Fruit fly (Drosophila melanogaster) whole organism, embryonic: ENCODE measurements around the gene BBIP1.

Source experiments
- B-H2 ChIP-seq: fragments of 200-800 bp; sonication (Bioruptor generic); optimal IDR thresholded peaks from 2 replicates; lab custom pipeline; 2018; ENCODE audit warnings: missing biosample characterization, mild to moderate bottlenecking, missing genetic modification characterization
- Bgb ChIP-seq: fragments of 200-800 bp; sonication (Bioruptor generic); IDR thresholded peaks from 2 replicates; pipeline ENCODE4 v1.3.6; 2022; ENCODE audit warnings: missing biosample characterization, missing genetic modification characterization; ENCODE audit not compliant: partially characterized antibody
- CG10654 ChIP-seq: fragments of 200-800 bp; sonication (Bioruptor generic); optimal IDR thresholded peaks from 2 replicates; lab custom pipeline; 2016; ENCODE audit warnings: missing biosample characterization, missing genetic modification characterization
- CG11456 ChIP-seq: fragments of 200-800 bp; sonication (Bioruptor generic); IDR thresholded peaks from 3 replicates; pipeline ENCODE4 v1.3.6; 2022; ENCODE audit warnings: missing biosample characterization, missing genetic modification characterization
- CG11560 ChIP-seq: fragments of 200-800 bp; sonication (Bioruptor generic); IDR thresholded peaks from 3 replicates; pipeline ENCODE4 v1.3.6; 2022; ENCODE audit warnings: missing biosample characterization, missing genetic modification characterization
- CG12942 ChIP-seq: fragments of 200-800 bp; sonication (Bioruptor generic); optimal IDR thresholded peaks from 3 replicates; lab custom pipeline; 2016; ENCODE audit warnings: missing biosample characterization, missing genetic modification characterization
- CG13775 ChIP-seq: fragments of 200-800 bp; sonication (Bioruptor generic); optimal IDR thresholded peaks from 3 replicates; lab custom pipeline; 2017; ENCODE audit warnings: missing biosample characterization, mild to moderate bottlenecking, missing genetic modification characterization
- CG14050 ChIP-seq: fragments of 200-800 bp; sonication (Bioruptor generic); IDR thresholded peaks from 3 replicates; pipeline ENCODE4 v1.3.6; 2022; ENCODE audit warnings: missing biosample characterization, missing genetic modification characterization
- CG30020 ChIP-seq: fragments of 200-800 bp; optimal IDR thresholded peaks from 2 replicates; lab custom pipeline; 2019; ENCODE audit warnings: missing biosample characterization, mild to moderate bottlenecking, missing genetic modification characterization, moderate library complexity
- CG42726 ChIP-seq: fragments of 200-800 bp; sonication (Bioruptor generic); IDR thresholded peaks from 2 replicates; pipeline ENCODE4 v1.3.6; 2022; ENCODE audit warnings: missing biosample characterization, missing genetic modification characterization; ENCODE audit not compliant: partially characterized antibody
- CG5953 ChIP-seq: fragments of 200-800 bp; sonication (Bioruptor generic); IDR thresholded peaks from 2 replicates; pipeline ENCODE4 v1.3.6; 2022; ENCODE audit warnings: missing biosample characterization, missing genetic modification characterization
- CG6765 ChIP-seq: fragments of 200-800 bp; sonication (Bioruptor generic); optimal IDR thresholded peaks from 3 replicates; lab custom pipeline; 2017; ENCODE audit warnings: missing biosample characterization, mild to moderate bottlenecking, missing genetic modification characterization
- CG7556 ChIP-seq: fragments of 200-800 bp; sonication (Bioruptor generic); optimal IDR thresholded peaks from 2 replicates; lab custom pipeline; 2017; ENCODE audit warnings: missing biosample characterization, mild to moderate bottlenecking, missing genetic modification characterization
- CTCF ChIP-seq: fragments of 200-800 bp; sonication (Bioruptor generic); optimal IDR thresholded peaks from 2 replicates; lab custom pipeline; 2017; ENCODE audit warnings: missing biosample characterization, mild to moderate bottlenecking, missing genetic modification characterization, moderate library complexity
- Drgx ChIP-seq: fragments of 200-800 bp; sonication (Bioruptor generic); IDR thresholded peaks from 2 replicates; pipeline ENCODE4 v1.3.6; 2022; ENCODE audit warnings: missing biosample characterization, missing genetic modification characterization
- Eip74EF ChIP-seq, 2 experiments: fragments of 200-800 bp in 1 of 2; fragments of >200 bp in 1 of 2; sonication (Bioruptor generic) in 1 of 2; optimal IDR thresholded peaks; 2 replicates each; lab custom pipeline; 2017 to 2019; ENCODE audit warnings: missing biosample characterization in 2 of 2, missing genetic modification characterization in 2 of 2, mild to moderate bottlenecking in 1 of 2, moderate library complexity in 1 of 2
- Fer2 ChIP-seq: fragments of 200-800 bp; sonication (Bioruptor generic); optimal IDR thresholded peaks from 2 replicates; lab custom pipeline; 2018; ENCODE audit warnings: missing biosample characterization, mild to moderate bottlenecking, missing genetic modification characterization, moderate library complexity
- Hr78 ChIP-seq, 2 experiments: fragments of 200-800 bp in 1 of 2; fragments of >200 bp in 1 of 2; sonication (Bioruptor generic) in 1 of 2; optimal IDR thresholded peaks; 2 replicates each; lab custom pipeline; 2017 to 2019; ENCODE audit warnings: missing biosample characterization in 2 of 2, missing genetic modification characterization in 2 of 2, mild to moderate bottlenecking in 1 of 2, moderate library complexity in 1 of 2
- NFAT ChIP-seq: fragments of 200-800 bp; sonication (Bioruptor generic); IDR thresholded peaks from 2 replicates; pipeline ENCODE4 v1.3.6; 2022; ENCODE audit warnings: missing biosample characterization, missing genetic modification characterization
- Opbp ChIP-seq: fragments of 200-800 bp; sonication (Bioruptor generic); IDR thresholded peaks from 3 replicates; pipeline ENCODE4 v1.3.6; 2022; ENCODE audit warnings: missing biosample characterization, missing genetic modification characterization; ENCODE audit not compliant: partially characterized antibody
- Pdp1 ChIP-seq, 2 experiments: fragments of 200-800 bp; sonication (Bioruptor generic); optimal IDR thresholded peaks; 3 replicates each; lab custom pipeline; 2016; ENCODE audit warnings: missing biosample characterization in 2 of 2, missing genetic modification characterization in 2 of 2, mild to moderate bottlenecking in 1 of 2, moderate library complexity in 1 of 2
- Sox100B ChIP-seq: fragments of 200-800 bp; sonication (Bioruptor generic); optimal IDR thresholded peaks from 3 replicates; lab custom pipeline; 2018; ENCODE audit warnings: missing biosample characterization, mild to moderate bottlenecking, missing genetic modification characterization
- ac ChIP-seq: fragments of 200-800 bp; sonication (Bioruptor generic); optimal IDR thresholded peaks from 3 replicates; lab custom pipeline; 2017; ENCODE audit warnings: missing biosample characterization, mild to moderate bottlenecking, missing genetic modification characterization
- ato ChIP-seq: fragments of 200-800 bp; sonication (Bioruptor generic); IDR thresholded peaks from 2 replicates; pipeline ENCODE4 v1.3.6; 2022; ENCODE audit warnings: missing biosample characterization, missing genetic modification characterization; ENCODE audit not compliant: partially characterized antibody
- cas ChIP-seq: fragments of 200-800 bp; sonication (Bioruptor generic); IDR thresholded peaks from 2 replicates; pipeline ENCODE4 v1.3.6; 2022; ENCODE audit warnings: missing biosample characterization, missing genetic modification characterization
- chm ChIP-seq: fragments of 200-800 bp; sonication (Bioruptor generic); IDR thresholded peaks from 2 replicates; pipeline ENCODE4 v1.3.6; 2022; ENCODE audit warnings: missing biosample characterization, missing genetic modification characterization
- crol ChIP-seq: fragments of 200-800 bp; sonication (Bioruptor generic); IDR thresholded peaks from 2 replicates; pipeline ENCODE4 v1.3.6; 2022; ENCODE audit warnings: missing biosample characterization, missing genetic modification characterization
- disco-r ChIP-seq: fragments of 200-800 bp; sonication (Bioruptor generic); optimal IDR thresholded peaks from 2 replicates; lab custom pipeline; 2016; ENCODE audit warnings: missing biosample characterization, missing genetic modification characterization
- dmrt99B ChIP-seq: fragments of 200-800 bp; sonication (Bioruptor generic); optimal IDR thresholded peaks from 2 replicates; lab custom pipeline; 2018; ENCODE audit warnings: missing biosample characterization, mild to moderate bottlenecking, missing genetic modification characterization, moderate library complexity
- fd64A ChIP-seq: fragments of 200-800 bp; sonication (Bioruptor generic); optimal IDR thresholded peaks from 3 replicates; lab custom pipeline; 2018; ENCODE audit warnings: missing biosample characterization, mild to moderate bottlenecking, missing genetic modification characterization
- gcm2 ChIP-seq: fragments of 200-800 bp; sonication (Bioruptor generic); optimal IDR thresholded peaks from 2 replicates; lab custom pipeline; 2016; ENCODE audit warnings: missing biosample characterization, missing genetic modification characterization
- grau ChIP-seq: fragments of 200-800 bp; optimal IDR thresholded peaks from 3 replicates; lab custom pipeline; 2019; ENCODE audit warnings: missing biosample characterization, mild to moderate bottlenecking, missing genetic modification characterization, moderate library complexity
- gsb ChIP-seq: fragments of 200-800 bp; sonication (Bioruptor generic); IDR thresholded peaks from 2 replicates; pipeline ENCODE4 v1.3.6; 2022; ENCODE audit warnings: missing biosample characterization, missing genetic modification characterization
- mld ChIP-seq: fragments of 200-800 bp; sonication (Bioruptor generic); IDR thresholded peaks from 3 replicates; pipeline ENCODE4 v1.3.6; 2022; ENCODE audit warnings: missing biosample characterization, missing genetic modification characterization; ENCODE audit not compliant: partially characterized antibody
- nerfin-2 ChIP-seq: fragments of 200-800 bp; sonication (Bioruptor generic); IDR thresholded peaks from 2 replicates; pipeline ENCODE4 v1.3.6; 2022; ENCODE audit warnings: missing biosample characterization, missing genetic modification characterization; ENCODE audit not compliant: partially characterized antibody
- pan ChIP-seq, 4 experiments: fragments of >200 bp in 3 of 4; fragments of 200-800 bp in 1 of 4; sonication (Bioruptor generic) in 1 of 4; optimal IDR thresholded peaks in 3 of 4; IDR thresholded peaks in 1 of 4; 2 replicates each; pipeline versions ENCODE4 v1.3.6 to Lab custom; 2017 to 2022; ENCODE audit warnings: missing biosample characterization in 2 of 4, missing genetic modification characterization in 2 of 4, mixed read lengths in 1 of 4
- pnt ChIP-seq: fragments of 200-800 bp; sonication (Bioruptor generic); optimal IDR thresholded peaks from 3 replicates; lab custom pipeline; 2016; ENCODE audit warnings: missing biosample characterization, missing genetic modification characterization
- ranshi ChIP-seq: fragments of 200-800 bp; sonication (Bioruptor generic); IDR thresholded peaks from 2 replicates; pipeline ENCODE4 v1.3.6; 2022; ENCODE audit warnings: missing biosample characterization, missing genetic modification characterization
- slp2 ChIP-seq: fragments of 200-800 bp; sonication (Bioruptor generic); optimal IDR thresholded peaks from 2 replicates; lab custom pipeline; 2016; ENCODE audit warnings: missing biosample characterization, missing genetic modification characterization
- sob ChIP-seq: fragments of 200-800 bp; sonication (Bioruptor generic); IDR thresholded peaks from 2 replicates; pipeline ENCODE4 v1.3.6; 2022; ENCODE audit warnings: missing biosample characterization, missing genetic modification characterization
- tio ChIP-seq: fragments of 200-800 bp; sonication (Bioruptor generic); optimal IDR thresholded peaks from 2 replicates; lab custom pipeline; 2017; ENCODE audit warnings: missing biosample characterization, missing genetic modification characterization, inconsistent platforms
- zen2 ChIP-seq: fragments of 200-800 bp; sonication (Bioruptor generic); IDR thresholded peaks from 3 replicates; pipeline ENCODE4 v1.3.6; 2022; ENCODE audit warnings: missing biosample characterization, missing genetic modification characterization; ENCODE audit not compliant: partially characterized antibody
- zf30C ChIP-seq: fragments of 200-800 bp; sonication (Bioruptor generic); optimal IDR thresholded peaks from 3 replicates; lab custom pipeline; 2018; ENCODE audit warnings: missing biosample characterization, mild to moderate bottlenecking, missing genetic modification characterization

BBIP1 gene

dm6 chr3R:9401127-9401603 is 3.0 kb upstream of the BBIP1 start, which contains the start of the genes RpL34b and CG8132 (continued):
- TF ChIP-seq disco-r (peak; percentile 95), CG12942 (GFP tag; lab: Kevin White, UChicago) (peak; percentile 97), CG11456 (peak; percentile 99), ranshi (GFP tag; lab: Robert Waterston, UW) (peak; percentile 93), gsb (GFP tag; lab: Robert Waterston, UW) (peak; percentile 93), CG14050 (peak; percentile 85), CG11560 (tag; lab: Robert Waterston, UW) (peak; percentile 86), CG7556 (GFP tag; lab: Kevin White, UChicago) (peak; percentile 93), pan (optimal IDR thresholded peaks at IDR 0.05; lab: Kevin White, UChicago) (no peak), pan (GFP tag; optimal IDR thresholded peaks at IDR 0.05 in 1 of 2, IDR thresholded peaks at IDR 0.05 in 1 of 2) (peak in 1 of 2 experiments; percentile 96), CTCF (GFP tag; lab: Kevin White, UChicago) (peak; percentile 50), Bgb (peak; percentile 61), B-H2 (GFP tag; lab: Kevin White, UChicago) (peak; percentile 99), ato (peak; percentile 16; the same call in 1 of the 2 replicates), nerfin-2 (GFP tag; lab: Robert Waterston, UW) (no peak), sob (GFP tag; lab: Robert Waterston, UW) (peak; percentile 97), gcm2 (GFP tag; lab: Kevin White, UChicago) (peak; percentile 92), cas (GFP tag; lab: Robert Waterston, UW) (peak; percentile 86), slp2 (GFP tag; lab: Kevin White, UChicago) (peak; percentile 93)

- no peak for TF ChIP-seq pnt (GFP tag; lab: Kevin White, UChicago)
- no peak for TF ChIP-seq Sox100B
- no peak for TF ChIP-seq tio (GFP tag; lab: Kevin White, UChicago)
- no peak for TF ChIP-seq Hr78 (GFP tag; optimal IDR thresholded peaks at IDR 0.05; lab: Kevin White, UChicago)
- TF ChIP-seq Eip74EF (GFP tag; optimal IDR thresholded peaks at IDR 0.05; lab: Kevin White, UChicago), result no peak
- TF ChIP-seq CG6765 (GFP tag; lab: Kevin White, UChicago), result no peak
- TF ChIP-seq CG13775 (GFP tag; lab: Kevin White, UChicago), result no peak
- no peak for TF ChIP-seq fd64A (GFP tag; lab: Kevin White, UChicago)
- TF ChIP-seq NFAT, result no peak
- TF ChIP-seq grau (tag; lab: Kevin White, UChicago), result no peak
- TF ChIP-seq CG10654, result no peak
- no peak for TF ChIP-seq gcm2 (GFP tag; lab: Kevin White, UChicago)
- TF ChIP-seq CG42726, result no peak
- TF ChIP-seq zf30C (GFP tag; lab: Kevin White, UChicago), result no peak
- no peak for TF ChIP-seq CG30020 (tag; lab: Kevin White, UChicago)
- no peak for TF ChIP-seq CTCF (GFP tag; lab: Kevin White, UChicago)
- TF ChIP-seq CG14050, result no peak
- TF ChIP-seq, all 482 proteins: peak for 0
These were observed 3.9 kb downstream of the BBIP1 start, which contains the start of gene CG44261 for dm6 chr3R:9408069-9408468. Gene CG44261 (minus strand): TSS chr3R:9408169.

DNA sequence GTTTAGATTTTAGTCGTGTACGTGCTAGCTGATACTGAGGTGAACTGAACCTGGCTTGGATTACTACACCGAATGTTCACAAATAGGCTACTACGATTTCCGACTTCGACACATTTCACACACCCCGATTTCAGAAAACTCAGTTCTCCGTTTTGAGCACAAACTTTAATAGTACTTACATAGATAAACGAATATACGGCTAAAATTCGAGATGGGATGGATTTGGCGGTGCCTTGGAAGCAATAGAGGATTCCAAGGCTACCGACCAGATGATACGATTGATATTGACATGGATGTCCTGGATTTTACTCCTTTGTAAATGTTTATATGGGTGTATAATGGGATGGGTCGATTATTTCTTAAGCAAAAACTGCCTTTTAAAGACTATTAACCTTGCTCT is 6.0 kb downstream of the BBIP1 start, which contains the start of gene betaTub85D:
Gene betaTub85D, minus strand, starts transcription at position 101 of the 400 bp plus-strand sequence.
- TF ChIP-seq dmrt99B (tag; lab: Kevin White, UChicago) (no peak), Pdp1 (GFP tag; optimal IDR thresholded peaks at IDR 0.05; lab: Kevin White, UChicago) (no peak), Drgx (GFP tag; lab: Robert Waterston, UW) (no peak), mld (GFP tag; lab: Robert Waterston, UW) (no peak), ranshi (GFP tag; lab: Robert Waterston, UW) (no peak), ac (GFP tag; lab: Kevin White, UChicago) (no peak), CG5953 (GFP tag; lab: Robert Waterston, UW) (no peak), chm (GFP tag; lab: Robert Waterston, UW) (no peak), crol (no peak), Opbp (no peak), zen2 (GFP tag; lab: Robert Waterston, UW) (no peak), Fer2 (tag; lab: Kevin White, UChicago) (no peak)
